Worm (Caenorhabditis elegans) whole organism, L3 larva: ENCODE data around the gene Y41C4A.9.

Source experiments
- fos-1 ChIP-seq: fragments of 150-350 bp; optimal IDR thresholded peaks from 2 replicates; lab custom pipeline; 2014; ENCODE audit warnings: missing biosample characterization, missing genetic modification characterization
- nhr-237 ChIP-seq: fragments of 150-350 bp; optimal IDR thresholded peaks from 2 replicates; lab custom pipeline; 2014; ENCODE audit warnings: missing biosample characterization, missing genetic modification characterization
- skn-1 ChIP-seq: fragments of 150-350 bp; optimal IDR thresholded peaks from 2 replicates; lab custom pipeline; 2014; ENCODE audit warnings: missing biosample characterization, missing genetic modification characterization
- unc-62 ChIP-seq: fragments of 150-350 bp; sonication (generic microtip); optimal IDR thresholded peaks from 4 replicates; lab custom pipeline; 2014; ENCODE audit warnings: missing biosample characterization, missing genetic modification reagents, missing genetic modification characterization
- ztf-11 ChIP-seq: fragments of 150-350 bp; optimal IDR thresholded peaks from 2 replicates; lab custom pipeline; 2014; ENCODE audit warnings: missing biosample characterization, missing genetic modification characterization

- TF ChIP-seq skn-1 (tag; lab: Kevin White, UChicago): no peak
- no peak for TF ChIP-seq fos-1 (tag; lab: Kevin White, UChicago)
- no peak for TF ChIP-seq unc-62 (GFP tag; lab: Kevin White, UChicago)
- no peak for TF ChIP-seq nhr-237 (tag; lab: Kevin White, UChicago)
- no peak for TF ChIP-seq ztf-11 (tag; lab: Kevin White, UChicago)
Observed at ce11 chrIII:11731491-11731890, 13.0 kb upstream of the Y41C4A.9 start.
